Fruit fly (Drosophila melanogaster): ENCODE measurements around the gene CG1695.
A peak's percentile ranks its signal among the peaks of the same experiment; 100 is the strongest.

The CG1695 gene

dm6 chrX:20447865-20448584 is 14.3 kb downstream of the CG1695 start:
- TF ChIP-seq CG10669 (GFP tag; optimal IDR thresholded peaks at IDR 0.05) (peak; percentile 18), Hr4 (GFP tag; optimal IDR thresholded peaks at IDR 0.05) (peak; percentile 8), Eip78C (GFP tag) (peak; percentile 26), CG1621 (tag; optimal IDR thresholded peaks at IDR 0.05) (no peak), Sox102F (GFP tag; optimal IDR thresholded peaks at IDR 0.05) (no peak), CG6163 (GFP tag; IDR thresholded peaks at IDR 0.05) (no peak), topi (GFP tag; optimal IDR thresholded peaks at IDR 0.05) (peak; percentile 0), CG32006 (GFP tag; optimal IDR thresholded peaks at IDR 0.05) (peak; percentile 54), CG4318 (GFP tag; optimal IDR thresholded peaks at IDR 0.05) (peak; percentile 9), ss (GFP tag; optimal IDR thresholded peaks at IDR 0.05) (peak in 1 of 2 experiments; percentile 3), CG6808 (GFP tag; optimal IDR thresholded peaks at IDR 0.05) (peak; percentile 18), cyc (GFP tag; optimal IDR thresholded peaks at IDR 0.05) (no peak), CG8319 (GFP tag; optimal IDR thresholded peaks at IDR 0.05) (no peak)

- TF ChIP-seq CG11762 (GFP tag; optimal IDR thresholded peaks at IDR 0.05; ENCODE audit: insufficient read depth) (no peak), Blimp-1 (GFP tag; optimal IDR thresholded peaks at IDR 0.05) (no peak), CG6854 (GFP tag; optimal IDR thresholded peaks at IDR 0.05) (no peak), CG32006 (GFP tag; optimal IDR thresholded peaks at IDR 0.05) (no peak), OdsH (GFP tag; optimal IDR thresholded peaks at IDR 0.05) (no peak), CG6792 (GFP tag; optimal IDR thresholded peaks at IDR 0.05) (no peak), CG11902 (GFP tag; optimal IDR thresholded peaks at IDR 0.05) (no peak), Lpt (GFP tag; optimal IDR thresholded peaks at IDR 0.05) (no peak), fkh (GFP tag; optimal IDR thresholded peaks at IDR 0.05) (no peak)
Measured at dm6 chrX:20448828-20449427, 15.2 kb downstream of the CG1695 start, which contains the start of gene tbc. tbc (plus strand) TSS chrX:20449331.

- no peak for TF ChIP-seq CG6163 (GFP tag; IDR thresholded peaks at IDR 0.05)
- TF ChIP-seq svp (GFP tag): peak; percentile 54
- TF ChIP-seq Eip78C (GFP tag): peak; percentile 57
- no peak for TF ChIP-seq Sox102F (GFP tag; optimal IDR thresholded peaks at IDR 0.05)
- TF ChIP-seq CG10669 (GFP tag; optimal IDR thresholded peaks at IDR 0.05): no peak
Measured at dm6 chrX:20466382-20466928, 32.7 kb downstream of the CG1695 start.

dm6 chrX:20467155-20467554 is 33.4 kb downstream of the CG1695 start, which contains the start of gene GstT3:
GstT3 (plus strand) TSS chrX:20467455.
- TF ChIP-seq CG10669 (GFP tag; optimal IDR thresholded peaks at IDR 0.05) (no peak), Eip78C (GFP tag) (peak; percentile 13), svp (GFP tag) (peak; percentile 30)

dm6 chrX:20468192-20468591 is 34.4 kb downstream of the CG1695 start:
- no peak for TF ChIP-seq Hr4 (GFP tag; optimal IDR thresholded peaks at IDR 0.05)
- peak; percentile 62 for TF ChIP-seq Eip78C (GFP tag)
- peak; percentile 56 for TF ChIP-seq CG6808 (GFP tag; optimal IDR thresholded peaks at IDR 0.05)
- TF ChIP-seq ss (GFP tag; optimal IDR thresholded peaks at IDR 0.05): peak in 1 of 2 experiments; percentile 85
- TF ChIP-seq CG8119 (GFP tag; IDR thresholded peaks at IDR 0.05): peak; percentile 67
- TF ChIP-seq CG6854 (GFP tag; optimal IDR thresholded peaks at IDR 0.05): peak; percentile 4
- no peak for TF ChIP-seq esn (GFP tag; optimal IDR thresholded peaks at IDR 0.05)
- TF ChIP-seq Sox15 (GFP tag; optimal IDR thresholded peaks at IDR 0.05): no peak
- no peak for TF ChIP-seq CG10669 (GFP tag; optimal IDR thresholded peaks at IDR 0.05)
- TF ChIP-seq CG15336 (GFP tag; IDR thresholded peaks at IDR 0.05): peak; percentile 65
- peak; percentile 78 for TF ChIP-seq eg (GFP tag; IDR thresholded peaks at IDR 0.05)
- TF ChIP-seq achi (GFP tag; optimal IDR thresholded peaks at IDR 0.05): no peak
- TF ChIP-seq Lpt (GFP tag; optimal IDR thresholded peaks at IDR 0.05): peak; percentile 18
- TF ChIP-seq CG6163 (GFP tag; IDR thresholded peaks at IDR 0.05): peak; percentile 52; the same call in 1 of the 3 replicates
- TF ChIP-seq dsx (GFP tag; optimal IDR thresholded peaks at IDR 0.05; ENCODE audit: poor library complexity, severe bottlenecking): peak; percentile 35
- TF ChIP-seq fd59A (GFP tag; optimal IDR thresholded peaks at IDR 0.05): no peak
- TF ChIP-seq CG11762 (GFP tag; optimal IDR thresholded peaks at IDR 0.05; ENCODE audit: insufficient read depth): no peak
- TF ChIP-seq dac (GFP tag; optimal IDR thresholded peaks at IDR 0.05): peak; percentile 24
- TF ChIP-seq Sox14 (GFP tag; optimal IDR thresholded peaks at IDR 0.05): no peak
- TF ChIP-seq CG7368 (GFP tag; optimal IDR thresholded peaks at IDR 0.05): no peak
- peak; percentile 83 for TF ChIP-seq CG16779 (tag; optimal IDR thresholded peaks at IDR 0.05)
- TF ChIP-seq CG31627 (GFP tag; optimal IDR thresholded peaks at IDR 0.05): no peak
- no peak for TF ChIP-seq vri (GFP tag; optimal IDR thresholded peaks at IDR 0.05)
- TF ChIP-seq CG8319 (GFP tag; optimal IDR thresholded peaks at IDR 0.05): no peak
- no peak for TF ChIP-seq CG11902 (GFP tag; optimal IDR thresholded peaks at IDR 0.05)
- TF ChIP-seq CG1621 (tag; optimal IDR thresholded peaks at IDR 0.05): peak; percentile 67
- no peak for TF ChIP-seq fd85E (GFP tag; optimal IDR thresholded peaks at IDR 0.05)
- TF ChIP-seq Gug (GFP tag; IDR thresholded peaks at IDR 0.05): no peak

All from whole organism, prepupa.